Fruit fly (Drosophila melanogaster) whole organism: ENCODE measurements around the gene CG10553.

Experiments
- CG8478 ChIP-seq: fragments of >200 bp; optimal IDR thresholded peaks from 2 replicates; lab custom pipeline; 2018; ENCODE audit warnings: inconsistent platforms
- Dll ChIP-seq: fragments of >200 bp; optimal IDR thresholded peaks from 2 replicates; lab custom pipeline; 2017
- EcR ChIP-seq, 2 experiments: fragments of >200 bp; optimal IDR thresholded peaks; 2 replicates each; lab custom pipeline; 2017; ENCODE audit warnings: missing biosample characterization in 2 of 2, missing genetic modification characterization in 2 of 2, missing genetic modification reagents in 2 of 2
- pan ChIP-seq: fragments of >200 bp; optimal IDR thresholded peaks from 2 replicates; lab custom pipeline; 2017
- psq ChIP-seq: fragments of >200 bp; optimal IDR thresholded peaks from 2 replicates; lab custom pipeline; 2017
- usp ChIP-seq: fragments of >200 bp; optimal IDR thresholded peaks from 2 replicates; lab custom pipeline; 2017; ENCODE audit warnings: missing biosample characterization, missing genetic modification characterization, mixed read lengths

dm6 chr3R:25300575-25300974 lies 17.3 kb downstream of the CG10553 start, which contains the start of gene CG13659:
- TF ChIP-seq psq (lab: Kevin White, UChicago) (no peak), pan (lab: Kevin White, UChicago) (no peak), EcR (GFP tag; optimal IDR thresholded peaks at IDR 0.05; lab: Kevin White, UChicago) (no peak), usp (GFP tag; lab: Kevin White, UChicago) (no peak), Dll (lab: Kevin White, UChicago) (no peak), CG8478 (lab: Kevin White, UChicago) (no peak)
